Fruit fly (Drosophila melanogaster) whole organism, prepupa: ENCODE data around the gene Usp2.

Experiments used
- Blimp-1 ChIP-seq: fragments of 200-800 bp; sonication (Bioruptor generic); optimal IDR thresholded peaks from 3 replicates; lab custom pipeline; 2017; ENCODE audit warnings: missing biosample characterization, missing genetic modification characterization, mild to moderate bottlenecking, moderate library complexity, missing genetic modification reagents
- CG11294 ChIP-seq: fragments of 200-800 bp; sonication (Bioruptor generic); IDR thresholded peaks from 2 replicates; pipeline ENCODE4 v1.3.6; 2022; ENCODE audit warnings: missing biosample characterization, missing genetic modification characterization
- CG11902 ChIP-seq: fragments of 200-800 bp; sonication (Bioruptor generic); optimal IDR thresholded peaks from 3 replicates; lab custom pipeline; 2016; ENCODE audit warnings: missing biosample characterization, missing genetic modification characterization
- CG15336 ChIP-seq: fragments of 200-800 bp; sonication (Bioruptor generic); IDR thresholded peaks from 2 replicates; pipeline ENCODE4 v1.3.6; 2022; ENCODE audit warnings: missing biosample characterization, missing genetic modification characterization
- CG6163 ChIP-seq: fragments of 200-800 bp; sonication (Bioruptor generic); IDR thresholded peaks from 3 replicates; pipeline ENCODE4 v1.3.6; 2022; ENCODE audit warnings: missing biosample characterization, missing genetic modification characterization
- CG6854 ChIP-seq: fragments of 200-800 bp; sonication (Bioruptor generic); optimal IDR thresholded peaks from 2 replicates; lab custom pipeline; 2017; ENCODE audit warnings: missing biosample characterization, mild to moderate bottlenecking, missing genetic modification characterization
- CG9139 ChIP-seq: fragments of 200-800 bp; sonication (Bioruptor generic); optimal IDR thresholded peaks from 3 replicates; lab custom pipeline; 2017; ENCODE audit warnings: missing biosample characterization, mild to moderate bottlenecking, missing genetic modification characterization
- Eip78C ChIP-seq: fragments of 200-800 bp; sonication (Bioruptor generic); peaks from one replicate; lab custom pipeline; 2016; ENCODE audit warnings: missing biosample characterization, missing genetic modification characterization
- Eip93F ChIP-seq: fragments of 200-800 bp; sonication (Bioruptor generic); optimal IDR thresholded peaks from 2 replicates; lab custom pipeline; 2016; ENCODE audit warnings: missing biosample characterization, mild to moderate bottlenecking, missing genetic modification characterization
- Ets21C ChIP-seq: fragments of 200-800 bp; sonication (Bioruptor generic); optimal IDR thresholded peaks from 3 replicates; lab custom pipeline; 2016; ENCODE audit warnings: missing biosample characterization, missing genetic modification characterization
- Hr39 ChIP-seq: fragments of 200-800 bp; sonication (Bioruptor generic); optimal IDR thresholded peaks from 2 replicates; lab custom pipeline; 2016; ENCODE audit warnings: missing biosample characterization, missing genetic modification characterization
- Met ChIP-seq: fragments of 200-800 bp; sonication (Bioruptor generic); optimal IDR thresholded peaks from 3 replicates; lab custom pipeline; 2016; ENCODE audit warnings: missing biosample characterization, missing genetic modification characterization
- Smox ChIP-seq: fragments of 200-800 bp; sonication (Bioruptor generic); optimal IDR thresholded peaks from 3 replicates; lab custom pipeline; 2016; ENCODE audit warnings: missing biosample characterization, missing genetic modification characterization
- Sox102F ChIP-seq: fragments of 200-800 bp; sonication (Bioruptor generic); optimal IDR thresholded peaks from 2 replicates; lab custom pipeline; 2016; ENCODE audit warnings: missing biosample characterization, mild to moderate bottlenecking, missing genetic modification characterization
- Sox15 ChIP-seq: fragments of 200-800 bp; sonication (Bioruptor generic); optimal IDR thresholded peaks from 3 replicates; lab custom pipeline; 2016; ENCODE audit warnings: missing biosample characterization, missing genetic modification characterization
- dsx ChIP-seq: fragments of 200-800 bp; optimal IDR thresholded peaks from 3 replicates; lab custom pipeline; 2019; ENCODE audit warnings: missing biosample characterization, mild to moderate bottlenecking, missing genetic modification characterization, moderate library complexity; ENCODE audit not compliant: poor library complexity, severe bottlenecking
- eg ChIP-seq: fragments of 200-800 bp; sonication (Bioruptor generic); IDR thresholded peaks from 3 replicates; pipeline ENCODE4 v1.3.6; 2022; ENCODE audit warnings: missing biosample characterization, missing genetic modification characterization
- fd59A ChIP-seq: fragments of 200-800 bp; sonication (Bioruptor generic); optimal IDR thresholded peaks from 2 replicates; lab custom pipeline; 2017; ENCODE audit warnings: missing biosample characterization, mild to moderate bottlenecking, missing genetic modification characterization, missing genetic modification reagents
- net ChIP-seq: fragments of 200-800 bp; sonication (Bioruptor generic); optimal IDR thresholded peaks from 3 replicates; lab custom pipeline; 2016; ENCODE audit warnings: missing biosample characterization, missing genetic modification characterization
- pdm3 ChIP-seq: fragments of 200-800 bp; sonication (Bioruptor generic); optimal IDR thresholded peaks from 3 replicates; lab custom pipeline; 2016; ENCODE audit warnings: missing biosample characterization, missing genetic modification characterization
- salr ChIP-seq, 2 experiments: fragments of 200-800 bp; sonication (Bioruptor generic); optimal IDR thresholded peaks; 3 replicates each; lab custom pipeline; 2016 to 2018; ENCODE audit warnings: missing biosample characterization in 2 of 2, missing genetic modification characterization in 2 of 2, mild to moderate bottlenecking in 1 of 2
- topi ChIP-seq: fragments of 200-800 bp; sonication (Bioruptor generic); optimal IDR thresholded peaks from 3 replicates; lab custom pipeline; 2016; ENCODE audit warnings: missing biosample characterization, missing genetic modification characterization
- vri ChIP-seq: fragments of 200-800 bp; sonication (Bioruptor generic); optimal IDR thresholded peaks from 3 replicates; lab custom pipeline; 2016; ENCODE audit warnings: missing biosample characterization, mild to moderate bottlenecking, missing genetic modification characterization

The Usp2 gene

DNA sequence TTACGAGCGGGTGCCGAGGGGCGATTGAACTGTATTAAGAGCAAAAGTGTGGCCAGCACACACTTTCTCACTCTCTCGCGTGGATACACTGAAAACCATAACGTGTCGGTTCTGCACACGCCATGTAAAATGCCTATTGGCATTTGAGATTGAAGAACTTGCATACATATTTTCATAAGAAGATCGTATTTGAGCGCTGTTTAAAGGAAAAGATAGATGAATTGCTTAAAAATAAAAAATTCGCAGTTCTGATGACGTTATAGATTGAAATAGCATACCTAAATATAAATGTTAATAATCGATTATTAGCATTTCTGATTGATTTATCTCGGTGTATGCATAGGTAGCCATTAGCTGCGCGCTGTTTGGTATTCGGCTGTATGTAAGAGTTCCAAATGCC, 53.5 kb downstream of the Usp2 start (continued):
- no peak for TF ChIP-seq Sox15 (GFP tag; lab: Kevin White, UChicago)
- no peak for TF ChIP-seq CG11294 (GFP tag; lab: Robert Waterston, UW)
- TF ChIP-seq CG15336 (GFP tag; lab: Robert Waterston, UW) = peak; percentile 65
- TF ChIP-seq salr (GFP tag; optimal IDR thresholded peaks at IDR 0.05; lab: Kevin White, UChicago) = no peak
- no peak for TF ChIP-seq Ets21C (GFP tag; lab: Kevin White, UChicago)
- peak; percentile 19 for TF ChIP-seq pdm3
- TF ChIP-seq vri (GFP tag; lab: Kevin White, UChicago) = no peak

DNA sequence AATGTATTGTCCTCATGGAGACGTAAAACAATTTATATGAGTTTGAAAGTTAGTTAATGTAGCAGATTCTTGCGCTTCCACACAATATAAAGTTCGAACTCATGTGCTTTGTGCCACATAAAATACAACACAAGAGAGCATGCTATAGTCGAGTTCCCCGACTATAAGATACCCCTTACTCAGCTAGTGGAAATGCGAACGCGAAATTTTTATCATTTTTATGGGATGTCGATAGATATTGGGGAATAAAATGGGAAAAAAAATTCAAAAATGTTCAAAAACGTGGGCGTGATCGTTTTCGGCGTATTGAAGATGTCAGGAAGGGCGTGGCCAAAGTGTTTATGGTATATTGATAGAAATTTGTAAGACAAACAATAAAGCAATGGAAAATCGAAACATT, 55.2 kb downstream of the Usp2 start:
- TF ChIP-seq topi (GFP tag; lab: Kevin White, UChicago) = no peak
- TF ChIP-seq Blimp-1 (GFP tag; lab: Kevin White, UChicago) = no peak
- TF ChIP-seq Met (GFP tag; lab: Kevin White, UChicago) = no peak
- TF ChIP-seq Eip93F = no peak
- no peak for TF ChIP-seq Hr39 (GFP tag; lab: Kevin White, UChicago)
- no peak for TF ChIP-seq dsx (GFP tag; lab: Kevin White, UChicago)
- TF ChIP-seq eg (GFP tag; lab: Robert Waterston, UW) = no peak
- no peak for TF ChIP-seq Sox102F (GFP tag; lab: Kevin White, UChicago)
- TF ChIP-seq fd59A (GFP tag; lab: Kevin White, UChicago) = no peak
- no peak for TF ChIP-seq CG6163 (GFP tag; lab: Robert Waterston, UW)

DNA sequence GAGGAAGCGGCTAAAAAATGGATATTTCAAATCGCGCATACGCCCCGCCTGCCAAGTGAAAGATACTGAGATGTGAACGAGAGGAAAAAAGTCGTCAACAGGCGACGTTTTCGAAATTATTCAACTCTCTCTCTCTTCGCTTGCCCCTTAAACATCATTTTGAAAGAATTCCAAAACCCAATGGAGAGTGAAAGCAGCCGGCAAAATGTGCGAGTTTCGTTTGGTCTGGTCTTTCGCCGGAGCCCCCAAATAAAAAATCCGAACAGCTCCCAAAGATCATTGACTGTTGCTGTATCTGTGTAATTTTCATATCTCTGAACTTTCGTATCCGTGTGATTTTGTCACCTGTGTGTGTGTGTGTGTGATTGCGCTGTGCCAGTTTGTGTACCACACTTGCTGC, 56.5 kb downstream of the Usp2 start:
- TF ChIP-seq Blimp-1 (GFP tag; lab: Kevin White, UChicago) (peak; percentile 85), Met (GFP tag; lab: Kevin White, UChicago) (no peak)

DNA sequence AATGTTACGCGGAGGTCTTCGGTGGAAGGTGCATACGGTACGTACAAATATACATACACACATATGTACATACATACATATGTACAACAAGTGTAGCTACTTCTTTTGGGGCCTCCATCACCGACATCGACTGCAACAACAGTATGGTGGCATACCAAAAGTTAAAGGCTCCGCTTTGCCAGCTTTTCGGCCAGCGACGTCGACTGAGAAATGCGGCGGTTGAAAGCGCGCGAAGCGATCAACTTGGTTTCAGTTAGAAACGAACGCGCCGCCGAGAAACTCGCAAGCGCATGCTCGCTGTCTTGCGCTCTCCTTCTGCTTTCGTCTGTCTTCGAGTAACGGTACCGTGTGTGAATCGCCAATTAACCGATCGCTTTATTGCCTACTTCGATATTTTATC, 59.3 kb downstream of the Usp2 start, which contains the start of gene CG17600:
TSS of gene CG17600 (plus strand) at position 250 of the 400 bp plus-strand sequence.
- TF ChIP-seq CG6854 (GFP tag; lab: Kevin White, UChicago) = peak; percentile 56
- no peak for TF ChIP-seq CG11902 (GFP tag; lab: Kevin White, UChicago)
- peak; percentile 2 for TF ChIP-seq Blimp-1 (GFP tag; lab: Kevin White, UChicago)
- no peak for TF ChIP-seq Smox (GFP tag; lab: Kevin White, UChicago)
- TF ChIP-seq Eip78C = peak; percentile 20
- no peak for TF ChIP-seq CG9139 (GFP tag; lab: Kevin White, UChicago)
- no peak for TF ChIP-seq net (GFP tag; lab: Kevin White, UChicago)
- TF ChIP-seq CG11294 (GFP tag; lab: Robert Waterston, UW) = no peak
